Worm (Caenorhabditis elegans) whole organism, L1 larva: ENCODE measurements around the gene F59B8.1.

Experiments used
- C04F5.9 ChIP-seq: sonication (generic microtip); optimal IDR thresholded peaks from 2 replicates; lab custom pipeline; 2016; ENCODE audit warnings: missing genetic modification characterization, missing compliant biosample characterization
- C34B4.2 ChIP-seq: sonication (generic microtip); optimal IDR thresholded peaks from 2 replicates; lab custom pipeline; 2017; ENCODE audit warnings: mild to moderate bottlenecking, missing genetic modification characterization, missing compliant biosample characterization
- alr-1 ChIP-seq: fragments of 200-800 bp; sonication (Bioruptor generic); optimal IDR thresholded peaks from 2 replicates; lab custom pipeline; 2018; ENCODE audit warnings: borderline replicate concordance, mild to moderate bottlenecking, missing genetic modification characterization, missing compliant biosample characterization
- aly-2 ChIP-seq: fragments of 150-350 bp; optimal IDR thresholded peaks from 2 replicates; lab custom pipeline; 2014; ENCODE audit warnings: missing biosample characterization, missing genetic modification characterization
- ama-1 ChIP-seq: fragments of 150-350 bp; optimal IDR thresholded peaks from 2 replicates; lab custom pipeline; 2014
- blmp-1 ChIP-seq: fragments of 150-350 bp; optimal IDR thresholded peaks from 2 replicates; lab custom pipeline; 2014; ENCODE audit warnings: missing biosample characterization, missing genetic modification characterization
- ceh-63 ChIP-seq: fragments of 200-800 bp; sonication (Bioruptor generic); optimal IDR thresholded peaks from 2 replicates; lab custom pipeline; 2018; ENCODE audit warnings: mild to moderate bottlenecking, missing genetic modification characterization, missing compliant biosample characterization
- ceh-8 ChIP-seq: fragments of 200-800 bp; sonication (Bioruptor generic); optimal IDR thresholded peaks from 2 replicates; lab custom pipeline; 2018; ENCODE audit warnings: mild to moderate bottlenecking, missing genetic modification characterization, moderate library complexity, missing compliant biosample characterization
- ceh-90 ChIP-seq: sonication (generic microtip); optimal IDR thresholded peaks from 2 replicates; lab custom pipeline; 2016; ENCODE audit warnings: missing genetic modification characterization, missing compliant biosample characterization
- dpl-1 ChIP-seq, 3 experiments: fragments of 150-350 bp in 2 of 3; sonication (generic microtip) in 1 of 3; optimal IDR thresholded peaks; 2 replicates each; lab custom pipeline; 2014 to 2017; ENCODE audit warnings: missing biosample characterization in 3 of 3, missing genetic modification characterization in 3 of 3, missing genetic modification reagents in 3 of 3
- dsc-1 ChIP-seq: sonication (generic microtip); optimal IDR thresholded peaks from 2 replicates; lab custom pipeline; 2016; ENCODE audit warnings: mild to moderate bottlenecking, missing genetic modification characterization, missing compliant biosample characterization
- elt-3 ChIP-seq, 6 experiments: fragments of 150-350 bp in 1 of 6; sonication (generic microtip); optimal IDR thresholded peaks; 2 replicates each; lab custom pipeline; 2017 to 2018; ENCODE audit warnings: missing biosample characterization in 6 of 6, missing genetic modification characterization in 6 of 6, inconsistent platforms in 1 of 6
- ets-5 ChIP-seq: fragments of 200-800 bp; sonication (Bioruptor generic); IDR thresholded peaks from 2 replicates; pipeline ENCODE4 v1.3.6; 2022; ENCODE audit warnings: missing genetic modification characterization, missing compliant biosample characterization
- fkh-8 ChIP-seq: sonication (generic microtip); optimal IDR thresholded peaks from 2 replicates; lab custom pipeline; 2016; ENCODE audit warnings: mild to moderate bottlenecking, missing genetic modification characterization, missing compliant biosample characterization
- grh-1 ChIP-seq: fragments of 200-800 bp; sonication (Bioruptor generic); IDR thresholded peaks from 2 replicates; pipeline ENCODE4 v1.3.6; 2022; ENCODE audit warnings: missing genetic modification reagents, missing genetic modification characterization, missing compliant biosample characterization
- hlh-17 ChIP-seq: fragments of 200-800 bp; sonication (Bioruptor generic); optimal IDR thresholded peaks from 2 replicates; lab custom pipeline; 2018; ENCODE audit warnings: missing genetic modification characterization, mild to moderate bottlenecking, missing compliant biosample characterization, moderate library complexity, borderline replicate concordance
- hlh-4 ChIP-seq: sonication (generic microtip); optimal IDR thresholded peaks from 2 replicates; lab custom pipeline; 2016; ENCODE audit warnings: mild to moderate bottlenecking, missing genetic modification characterization, missing compliant biosample characterization
- hpl-2 ChIP-seq: fragments of 150-350 bp; optimal IDR thresholded peaks from 2 replicates; lab custom pipeline; 2014; ENCODE audit warnings: missing biosample characterization, missing genetic modification reagents, missing genetic modification characterization
- isw-1 ChIP-seq: fragments of 200-800 bp; sonication (Bioruptor generic); IDR thresholded peaks from 2 replicates; pipeline ENCODE4 v1.3.6; 2022; ENCODE audit warnings: missing genetic modification characterization, missing compliant biosample characterization
- jun-1 ChIP-seq: fragments of 150-350 bp; optimal IDR thresholded peaks from 2 replicates; lab custom pipeline; 2014; ENCODE audit warnings: missing biosample characterization, missing genetic modification reagents, missing genetic modification characterization
- lin-14 ChIP-seq: fragments of 200-800 bp; sonication (Bioruptor generic); optimal IDR thresholded peaks from 2 replicates; lab custom pipeline; 2018; ENCODE audit warnings: mild to moderate bottlenecking, missing genetic modification characterization, moderate library complexity, missing compliant biosample characterization
- lin-39 ChIP-seq: fragments of 150-350 bp; optimal IDR thresholded peaks from 2 replicates; lab custom pipeline; 2014; ENCODE audit warnings: missing biosample characterization, missing genetic modification reagents, missing genetic modification characterization
- lsy-2 ChIP-seq, 2 experiments: fragments of 150-350 bp; optimal IDR thresholded peaks; 2 replicates each; lab custom pipeline; 2014; ENCODE audit warnings: missing biosample characterization in 2 of 2, missing genetic modification characterization in 2 of 2
- mef-2 ChIP-seq: fragments of 150-350 bp; optimal IDR thresholded peaks from 2 replicates; lab custom pipeline; 2014; ENCODE audit warnings: missing biosample characterization, missing genetic modification characterization
- nhr-11 ChIP-seq: fragments of 150-350 bp; optimal IDR thresholded peaks from 2 replicates; lab custom pipeline; 2014; ENCODE audit warnings: missing biosample characterization, missing genetic modification characterization
- nhr-12 ChIP-seq: sonication (generic microtip); optimal IDR thresholded peaks from 2 replicates; lab custom pipeline; 2017; ENCODE audit warnings: missing biosample characterization, missing genetic modification characterization
- nhr-28 ChIP-seq: fragments of 150-350 bp; optimal IDR thresholded peaks from 2 replicates; lab custom pipeline; 2014; ENCODE audit warnings: missing biosample characterization, missing genetic modification characterization
- nhr-71 ChIP-seq: sonication (generic microtip); optimal IDR thresholded peaks from 2 replicates; lab custom pipeline; 2016; ENCODE audit warnings: mild to moderate bottlenecking, missing genetic modification characterization, moderate library complexity, missing compliant biosample characterization
- nhr-77 ChIP-seq: fragments of 150-350 bp; optimal IDR thresholded peaks from 2 replicates; lab custom pipeline; 2014; ENCODE audit warnings: missing biosample characterization, missing genetic modification characterization
- nhr-84 ChIP-seq: sonication (generic microtip); optimal IDR thresholded peaks from 2 replicates; lab custom pipeline; 2017; ENCODE audit warnings: missing biosample characterization, missing genetic modification characterization
- skn-1 ChIP-seq: fragments of 150-350 bp; optimal IDR thresholded peaks from 2 replicates; lab custom pipeline; 2014; ENCODE audit warnings: missing biosample characterization, missing genetic modification characterization
- sptf-1 ChIP-seq: fragments of 150-350 bp; optimal IDR thresholded peaks from 2 replicates; lab custom pipeline; 2014; ENCODE audit warnings: missing biosample characterization, missing genetic modification characterization
- sup-37 ChIP-seq: fragments of 200-800 bp; sonication (Bioruptor generic); optimal IDR thresholded peaks from 2 replicates; lab custom pipeline; 2018; ENCODE audit warnings: mild to moderate bottlenecking, missing genetic modification characterization, missing compliant biosample characterization
- swsn-7 ChIP-seq: sonication (generic microtip); optimal IDR thresholded peaks from 2 replicates; lab custom pipeline; 2016; ENCODE audit warnings: missing genetic modification characterization, missing compliant biosample characterization
- tbx-2 ChIP-seq: sonication (generic microtip); optimal IDR thresholded peaks from 2 replicates; lab custom pipeline; 2016; ENCODE audit warnings: missing genetic modification characterization, missing compliant biosample characterization
- tlp-1 ChIP-seq: fragments of 150-350 bp; optimal IDR thresholded peaks from 2 replicates; lab custom pipeline; 2014; ENCODE audit warnings: missing biosample characterization, missing genetic modification characterization
- unc-130 ChIP-seq: fragments of 150-350 bp; optimal IDR thresholded peaks from 2 replicates; lab custom pipeline; 2017; ENCODE audit warnings: missing biosample characterization, missing genetic modification characterization, inconsistent platforms
- unc-86 ChIP-seq: sonication (generic microtip); optimal IDR thresholded peaks from 2 replicates; lab custom pipeline; 2016; ENCODE audit warnings: missing genetic modification characterization, missing compliant biosample characterization
- unc-98 ChIP-seq: fragments of 200-800 bp; sonication (Bioruptor generic); IDR thresholded peaks from 2 replicates; pipeline ENCODE4 v1.3.6; 2022; ENCODE audit warnings: missing genetic modification characterization, missing compliant biosample characterization
- xbp-1 ChIP-seq: sonication (generic microtip); optimal IDR thresholded peaks from 2 replicates; lab custom pipeline; 2016; ENCODE audit warnings: missing genetic modification characterization, missing compliant biosample characterization
- zag-1 ChIP-seq: fragments of 150-350 bp; optimal IDR thresholded peaks from 2 replicates; lab custom pipeline; 2014; ENCODE audit warnings: missing biosample characterization, missing genetic modification characterization
- ztf-11 ChIP-seq, 2 experiments: sonication (generic microtip); optimal IDR thresholded peaks; 2 replicates each; lab custom pipeline; 2016 to 2017; ENCODE audit warnings: missing genetic modification characterization in 2 of 2, missing biosample characterization in 1 of 2, missing compliant biosample characterization in 1 of 2
- ztf-4 ChIP-seq: fragments of 150-350 bp; optimal IDR thresholded peaks from 2 replicates; lab custom pipeline; 2014; ENCODE audit warnings: missing biosample characterization, missing genetic modification characterization

F59B8.1 gene

DNA sequence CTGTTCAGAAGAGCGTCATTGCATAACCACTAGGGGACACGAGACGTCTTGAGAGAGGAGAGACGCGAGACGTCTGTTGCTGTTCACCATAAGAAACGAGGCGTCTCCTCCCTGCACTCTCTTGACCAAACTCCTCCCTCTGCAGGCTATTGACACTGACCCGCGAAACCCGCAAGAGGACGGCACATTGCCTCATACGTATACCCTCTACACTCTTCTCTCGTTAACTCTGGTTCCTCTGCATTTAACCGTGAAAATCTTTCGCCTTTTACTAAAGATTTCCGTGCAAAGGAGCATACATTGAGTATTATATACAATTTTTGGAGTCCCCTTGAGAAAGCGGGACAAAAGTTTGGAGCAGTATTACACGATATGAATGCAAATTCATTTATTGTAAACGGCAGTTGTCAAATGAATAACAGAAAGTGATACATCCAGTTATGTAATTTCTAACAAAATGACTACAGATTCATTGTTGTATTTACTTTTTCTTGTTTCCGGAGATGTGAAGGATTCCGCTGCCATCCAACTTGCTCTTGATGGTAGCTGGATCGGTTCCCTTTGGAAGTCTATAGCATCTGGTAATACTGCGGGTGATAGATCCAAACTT is 16.5 kb downstream of the F59B8.1 start (continued):
- TF ChIP-seq nhr-84 (tag; lab: Kevin White, UChicago) (no peak), tbx-2 (tag; lab: Kevin White, UChicago) (peak; percentile 95), dsc-1 (tag; lab: Kevin White, UChicago) (peak; percentile 95), ceh-90 (tag; lab: Kevin White, UChicago) (no peak), aly-2 (tag; lab: Kevin White, UChicago) (peak; percentile 93), nhr-28 (tag; lab: Kevin White, UChicago) (no peak), lin-39 (tag; lab: Kevin White, UChicago) (peak; percentile 86), hpl-2 (GFP tag; lab: Kevin White, UChicago) (peak; percentile 88), sptf-1 (tag; lab: Kevin White, UChicago) (no peak), hlh-4 (no peak), isw-1 (GFP tag; lab: Robert Waterston, UW) (peak; percentile 84), nhr-71 (tag; lab: Kevin White, UChicago) (peak; percentile 97), nhr-12 (tag; lab: Kevin White, UChicago) (no peak), grh-1 (GFP tag; lab: Robert Waterston, UW) (peak; percentile 73), hlh-17 (GFP tag; lab: Kevin White, UChicago) (peak; percentile 57), lsy-2 (tag; optimal IDR thresholded peaks at IDR 0.05; lab: Kevin White, UChicago) (peak; percentile 87 to 90), ztf-4 (peak; percentile 83), ama-1 (lab: Kevin White, UChicago) (peak; percentile 98), C04F5.9 (tag; lab: Kevin White, UChicago) (peak; percentile 61), ceh-63 (GFP tag; lab: Kevin White, UChicago) (no peak), zag-1 (peak; percentile 61), ceh-8 (GFP tag; lab: Kevin White, UChicago) (peak; percentile 77), mef-2 (tag; lab: Kevin White, UChicago) (peak; percentile 47), alr-1 (tag; lab: Kevin White, UChicago) (no peak), unc-86 (tag; lab: Kevin White, UChicago) (peak; percentile 93), xbp-1 (tag; lab: Kevin White, UChicago) (peak; percentile 96), ets-5 (no peak), blmp-1 (tag; lab: Kevin White, UChicago) (peak; percentile 62), unc-130 (tag; lab: Kevin White, UChicago) (peak; percentile 76), jun-1 (tag; lab: Kevin White, UChicago) (peak; percentile 95), skn-1 (tag; lab: Kevin White, UChicago) (peak; percentile 78), sup-37 (GFP tag; lab: Kevin White, UChicago) (peak; percentile 46), elt-3 (tag; optimal IDR thresholded peaks at IDR 0.05; lab: Kevin White, UChicago) (peak in 4 of 6 experiments; percentile 41 to 80 (median 65)), C34B4.2 (tag; lab: Kevin White, UChicago) (no peak), tlp-1 (tag; lab: Kevin White, UChicago) (no peak), nhr-11 (tag; lab: Kevin White, UChicago) (peak; percentile 50), ztf-11 (tag; optimal IDR thresholded peaks at IDR 0.05; lab: Kevin White, UChicago) (peak in 1 of 2 experiments; percentile 89), fkh-8 (tag; lab: Kevin White, UChicago) (peak; percentile 94), lin-14 (GFP tag; lab: Kevin White, UChicago) (peak; percentile 99), unc-98 (GFP tag; lab: Robert Waterston, UW) (0 out of 2 replicates have a peak, but pooled peaks have one; percentile 19), nhr-77 (peak; percentile 96), swsn-7 (peak; percentile 96), dpl-1 (GFP tag; optimal IDR thresholded peaks at IDR 0.05; lab: Kevin White, UChicago) (peak; percentile 56 to 78 (median 70))
- TF ChIP-seq, all 84 proteins: peak for 68
